Fruit fly (Drosophila melanogaster): ENCODE results near the gene Nha1.

Gene Nha1

DNA sequence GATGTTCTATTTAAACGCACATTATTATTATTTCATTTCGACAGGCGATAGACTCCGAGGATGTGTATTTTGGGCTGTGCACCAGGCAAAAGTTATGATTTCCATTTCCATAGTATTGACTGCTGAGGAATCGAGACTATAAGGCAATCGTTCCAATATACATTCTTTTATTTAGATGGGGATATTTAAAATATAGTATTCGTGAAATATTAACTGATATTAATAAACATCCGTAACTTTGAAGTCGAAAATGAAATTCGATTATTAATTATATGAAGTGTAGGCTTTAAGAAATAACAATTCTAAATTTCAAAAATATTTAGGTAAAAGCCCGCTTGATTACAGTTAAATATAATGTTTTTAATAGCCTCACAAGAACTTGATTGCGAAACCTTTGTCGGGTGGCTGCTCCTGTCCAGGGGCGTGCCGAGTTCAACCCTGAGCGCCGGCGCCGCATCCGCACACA lies 39.9 kb downstream of the Nha1 start (continued):
- TF ChIP-seq CG13775 (GFP tag; optimal IDR thresholded peaks at IDR 0.05) (peak; percentile 62), CG7556 (GFP tag; optimal IDR thresholded peaks at IDR 0.05) (peak; percentile 89), CG15479 (GFP tag; optimal IDR thresholded peaks at IDR 0.05) (peak; percentile 34), CG4404 (GFP tag; IDR thresholded peaks at IDR 0.05) (peak; percentile 71), CG12104 (GFP tag; optimal IDR thresholded peaks at IDR 0.05) (peak; percentile 31), CG16815 (GFP tag; optimal IDR thresholded peaks at IDR 0.05) (peak; percentile 34), CG15696 (tag; optimal IDR thresholded peaks at IDR 0.05) (peak; percentile 87), Camta (GFP tag; optimal IDR thresholded peaks at IDR 0.05) (no peak), CG8388 (GFP tag; optimal IDR thresholded peaks at IDR 0.05) (peak; percentile 42), odd (GFP tag; optimal IDR thresholded peaks at IDR 0.05) (peak; percentile 62), dan (GFP tag; IDR thresholded peaks at IDR 0.05) (no peak), hb (GFP tag; IDR thresholded peaks at IDR 0.05; ENCODE audit: partially characterized antibody) (no peak), Fer2 (tag; optimal IDR thresholded peaks at IDR 0.05) (no peak), zen (tag; optimal IDR thresholded peaks at IDR 0.05) (peak; percentile 79), Ravus (GFP tag; IDR thresholded peaks at IDR 0.05) (no peak), CG1233 (GFP tag; optimal IDR thresholded peaks at IDR 0.05) (peak; percentile 65), CG17328 (GFP tag; IDR thresholded peaks at IDR 0.05) (peak; percentile 44), prd (optimal IDR thresholded peaks at IDR 0.05) (no peak), prd (GFP tag; IDR thresholded peaks at IDR 0.05) (peak; percentile 74; the same call in 2 of the 3 replicates), Sox102F (GFP tag; optimal IDR thresholded peaks at IDR 0.05) (peak; percentile 35), CG8924 (tag; optimal IDR thresholded peaks at IDR 0.05) (peak; percentile 83), CG13296 (GFP tag; optimal IDR thresholded peaks at IDR 0.05) (peak; percentile 12), tin (GFP tag; optimal IDR thresholded peaks at IDR 0.05) (peak; percentile 50), E2f2 (GFP tag; IDR thresholded peaks at IDR 0.05) (peak; percentile 40; the same call in 1 of the 2 replicates), CG6791 (GFP tag; IDR thresholded peaks at IDR 0.05; ENCODE audit: partially characterized antibody) (no peak), hkb (optimal IDR thresholded peaks at IDR 0.05) (no peak), hkb (GFP tag; IDR thresholded peaks at IDR 0.05) (peak; percentile 59), tll (GFP tag; optimal IDR thresholded peaks at IDR 0.05) (peak in 1 of 2 experiments; percentile 16), Scr (GFP tag; IDR thresholded peaks at IDR 0.05; ENCODE audit: partially characterized antibody) (no peak), sens-2 (GFP tag; IDR thresholded peaks at IDR 0.05) (peak; percentile 37; the same call in 1 of the 2 replicates), CG8359 (GFP tag; optimal IDR thresholded peaks at IDR 0.05; ENCODE audit: borderline replicate concordance) (peak; percentile 5), tap (tag; optimal IDR thresholded peaks at IDR 0.05) (peak; percentile 42), Spps (tag; optimal IDR thresholded peaks at IDR 0.05) (peak; percentile 28), sug (tag; optimal IDR thresholded peaks at IDR 0.05) (peak; percentile 6), CG18619 (GFP tag; optimal IDR thresholded peaks at IDR 0.05) (peak; percentile 56), CG33557 (GFP tag; optimal IDR thresholded peaks at IDR 0.05) (peak; percentile 78), CG10267 (tag; optimal IDR thresholded peaks at IDR 0.05) (peak; percentile 79), eve (GFP tag; optimal IDR thresholded peaks at IDR 0.05) (peak in 1 of 2 experiments; percentile 84), nmo (GFP tag; optimal IDR thresholded peaks at IDR 0.05) (peak; percentile 68), CG17568 (GFP tag; optimal IDR thresholded peaks at IDR 0.05) (no peak), Vsx1 (GFP tag; optimal IDR thresholded peaks at IDR 0.05) (peak; percentile 12), sqz (GFP tag; optimal IDR thresholded peaks at IDR 0.05) (peak; percentile 11), ATbp (GFP tag; optimal IDR thresholded peaks at IDR 0.05) (peak; percentile 7), ac (GFP tag; optimal IDR thresholded peaks at IDR 0.05) (peak; percentile 52), CG10274 (GFP tag; optimal IDR thresholded peaks at IDR 0.05) (no peak), NC2α (GFP tag; optimal IDR thresholded peaks at IDR 0.05) (no peak), CG11247 (GFP tag; IDR thresholded peaks at IDR 0.05) (no peak), fd96Cb (tag; optimal IDR thresholded peaks at IDR 0.05) (peak; percentile 52), ci (GFP tag; IDR thresholded peaks at IDR 0.05) (peak; percentile 33; the same call in 1 of the 3 replicates), grn (GFP tag; optimal IDR thresholded peaks at IDR 0.05) (no peak)
